Fruit fly (Drosophila melanogaster): ENCODE data around the gene Nha1.

The Nha1 gene

DNA sequence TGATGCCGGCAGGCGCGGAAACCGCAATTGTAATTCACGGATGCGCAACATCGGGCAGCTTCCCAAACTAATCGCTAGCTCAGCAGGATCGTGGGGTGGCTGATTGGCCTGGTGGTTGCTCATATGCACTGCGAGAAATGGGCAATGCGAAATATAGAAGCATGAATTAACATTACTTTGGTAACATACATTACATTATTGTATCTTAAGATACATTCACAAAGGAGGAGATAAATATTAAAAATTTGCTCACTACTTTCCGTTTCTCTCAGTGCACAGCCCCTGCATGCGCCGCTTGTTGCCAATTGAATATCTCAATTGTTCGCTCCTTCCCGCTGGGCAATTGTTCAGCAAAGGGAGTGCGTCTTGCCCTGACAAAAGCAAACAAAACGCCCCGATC, 28.8 kb downstream of the Nha1 start (continued):
- no peak for TF ChIP-seq grn (GFP tag; optimal IDR thresholded peaks at IDR 0.05)
- TF ChIP-seq CG10209 (GFP tag; optimal IDR thresholded peaks at IDR 0.05): peak; percentile 68
- TF ChIP-seq CG9437 (GFP tag; optimal IDR thresholded peaks at IDR 0.05): peak; percentile 36
- TF ChIP-seq CG9215 (GFP tag; IDR thresholded peaks at IDR 0.05): peak; percentile 35; the same call in 1 of the 2 replicates
- no peak for TF ChIP-seq CG34224 (GFP tag; IDR thresholded peaks at IDR 0.05; ENCODE audit: partially characterized antibody)
- TF ChIP-seq Med (GFP tag): peak; percentile 92
- TF ChIP-seq twi (tag; optimal IDR thresholded peaks at IDR 0.05): peak; percentile 70
- no peak for TF ChIP-seq mld (GFP tag; IDR thresholded peaks at IDR 0.05; ENCODE audit: partially characterized antibody)
- peak; percentile 70 for TF ChIP-seq Hsf (GFP tag; optimal IDR thresholded peaks at IDR 0.05)
- peak; percentile 48 for TF ChIP-seq Max (GFP tag; optimal IDR thresholded peaks at IDR 0.05)
- TF ChIP-seq Sry-δ (GFP tag; optimal IDR thresholded peaks at IDR 0.05): peak; percentile 33
- TF ChIP-seq CG8944 (GFP tag; optimal IDR thresholded peaks at IDR 0.05): peak; percentile 55
- TF ChIP-seq chn (GFP tag; optimal IDR thresholded peaks at IDR 0.05): peak; percentile 80
- TF ChIP-seq CG1233 (GFP tag; optimal IDR thresholded peaks at IDR 0.05): peak; percentile 56
- peak; percentile 72 for TF ChIP-seq Spps (tag; optimal IDR thresholded peaks at IDR 0.05)
- TF ChIP-seq CG18011 (GFP tag; optimal IDR thresholded peaks at IDR 0.05): no peak
- peak; percentile 58 for TF ChIP-seq CG10366 (GFP tag; IDR thresholded peaks at IDR 0.05)
- TF ChIP-seq HLH4C (GFP tag; IDR thresholded peaks at IDR 0.05; ENCODE audit: partially characterized antibody): no peak
- no peak for TF ChIP-seq CG4328 (GFP tag; optimal IDR thresholded peaks at IDR 0.05)
- TF ChIP-seq hbn (GFP tag; IDR thresholded peaks at IDR 0.05; ENCODE audit: partially characterized antibody): no peak
- peak; percentile 79 for TF ChIP-seq CG13424 (tag; optimal IDR thresholded peaks at IDR 0.05)
- no peak for TF ChIP-seq CG5953 (GFP tag; IDR thresholded peaks at IDR 0.05)
- no peak for TF ChIP-seq ash1 (GFP tag; optimal IDR thresholded peaks at IDR 0.05)
- no peak for TF ChIP-seq eyg (GFP tag; optimal IDR thresholded peaks at IDR 0.05)
- TF ChIP-seq BEAF-32 (GFP tag; optimal IDR thresholded peaks at IDR 0.05): no peak
- peak; percentile 61 for TF ChIP-seq Usf (GFP tag; optimal IDR thresholded peaks at IDR 0.05)
- no peak for TF ChIP-seq corto (GFP tag; optimal IDR thresholded peaks at IDR 0.05)
- peak; percentile 85 for TF ChIP-seq ken (GFP tag; IDR thresholded peaks at IDR 0.05)
- no peak for TF ChIP-seq vnd (GFP tag; IDR thresholded peaks at IDR 0.05; ENCODE audit: partially characterized antibody)
- peak; percentile 38 for TF ChIP-seq tio (GFP tag; optimal IDR thresholded peaks at IDR 0.05)
- TF ChIP-seq CG34422 (GFP tag; IDR thresholded peaks at IDR 0.05): peak; percentile 71; the same call in 2 of the 3 replicates
- TF ChIP-seq crol (GFP tag; IDR thresholded peaks at IDR 0.05): 0 out of 2 replicates have a peak, but pooled peaks have one; percentile 33
- peak; percentile 41 for TF ChIP-seq Elba2 (GFP tag; optimal IDR thresholded peaks at IDR 0.05)
- TF ChIP-seq caup (GFP tag; optimal IDR thresholded peaks at IDR 0.05; ENCODE audit: severe bottlenecking): peak; percentile 28
- TF ChIP-seq CG10565 (GFP tag; optimal IDR thresholded peaks at IDR 0.05): no peak
- peak; percentile 81 for TF ChIP-seq CG15601 (tag; optimal IDR thresholded peaks at IDR 0.05)
- TF ChIP-seq CG17385 (GFP tag; optimal IDR thresholded peaks at IDR 0.05): peak; percentile 45
- peak; percentile 88 for TF ChIP-seq CG18262 (tag; optimal IDR thresholded peaks at IDR 0.05)
- TF ChIP-seq NFAT (GFP tag; IDR thresholded peaks at IDR 0.05): no peak
- TF ChIP-seq Deaf1 (tag; optimal IDR thresholded peaks at IDR 0.05): peak; percentile 23
- peak; percentile 34 for TF ChIP-seq tx (GFP tag; optimal IDR thresholded peaks at IDR 0.05)
- TF ChIP-seq zfh2 (GFP tag; optimal IDR thresholded peaks at IDR 0.05): no peak
- TF ChIP-seq sr (GFP tag; IDR thresholded peaks at IDR 0.05): no peak
- no peak for TF ChIP-seq Fer1 (GFP tag; optimal IDR thresholded peaks at IDR 0.05)
- no peak for TF ChIP-seq CG15514 (GFP tag; optimal IDR thresholded peaks at IDR 0.05)
- TF ChIP-seq CG10654 (GFP tag; optimal IDR thresholded peaks at IDR 0.05): peak; percentile 37
- TF ChIP-seq lola (GFP tag; optimal IDR thresholded peaks at IDR 0.05): peak in 1 of 3 experiments; percentile 91
- TF ChIP-seq HLH54F (GFP tag; optimal IDR thresholded peaks at IDR 0.05): no peak
- no peak for TF ChIP-seq Fer2 (tag; optimal IDR thresholded peaks at IDR 0.05)
- peak; percentile 55 for TF ChIP-seq CG11723 (GFP tag; optimal IDR thresholded peaks at IDR 0.05)
